Worm (Caenorhabditis elegans) whole organism, L3 larva: ENCODE data around the gene mlc-4.

Experiments
- R02D3.7 ChIP-seq: fragments of 150-350 bp; optimal IDR thresholded peaks from 2 replicates; lab custom pipeline; 2014; ENCODE audit warnings: missing biosample characterization, missing genetic modification characterization
- ZK546.5 ChIP-seq: sonication (generic microtip); optimal IDR thresholded peaks from 2 replicates; lab custom pipeline; 2017; ENCODE audit warnings: missing biosample characterization, missing genetic modification characterization
- ama-1 ChIP-seq: fragments of 150-350 bp; optimal IDR thresholded peaks from 2 replicates; lab custom pipeline; 2018
- ceh-16 ChIP-seq: sonication (generic microtip); optimal IDR thresholded peaks from 2 replicates; lab custom pipeline; 2017; ENCODE audit warnings: missing biosample characterization, missing genetic modification characterization
- ceh-28 ChIP-seq: fragments of 150-350 bp; optimal IDR thresholded peaks from 2 replicates; lab custom pipeline; 2014; ENCODE audit warnings: missing biosample characterization, missing genetic modification reagents, missing genetic modification characterization
- ceh-9 ChIP-seq: sonication (generic microtip); optimal IDR thresholded peaks from 2 replicates; lab custom pipeline; 2018; ENCODE audit warnings: missing biosample characterization, missing genetic modification characterization
- egl-27 ChIP-seq: sonication (generic microtip); optimal IDR thresholded peaks from 4 replicates; lab custom pipeline; 2017; ENCODE audit warnings: missing biosample characterization, missing genetic modification reagents, missing genetic modification characterization
- egl-5 ChIP-seq: fragments of 150-350 bp; optimal IDR thresholded peaks from 2 replicates; lab custom pipeline; 2017; ENCODE audit warnings: missing biosample characterization, missing genetic modification reagents, missing genetic modification characterization, inconsistent platforms
- elt-1 ChIP-seq: fragments of 150-350 bp; optimal IDR thresholded peaks from 2 replicates; lab custom pipeline; 2014; ENCODE audit warnings: missing biosample characterization, missing genetic modification characterization
- elt-2 ChIP-seq: sonication (generic microtip); optimal IDR thresholded peaks from 2 replicates; lab custom pipeline; 2016; ENCODE audit warnings: missing genetic modification reagents, mild to moderate bottlenecking, missing genetic modification characterization, missing compliant biosample characterization
- elt-3 ChIP-seq, 3 experiments: fragments of 150-350 bp in 1 of 3; sonication (generic microtip) in 2 of 3; optimal IDR thresholded peaks; 2 replicates in 2 of 3; 4 replicates in 1 of 3; lab custom pipeline; 2014 to 2017; ENCODE audit warnings: missing biosample characterization in 3 of 3, missing genetic modification characterization in 3 of 3
- eor-1 ChIP-seq, 2 experiments: fragments of 150-350 bp; optimal IDR thresholded peaks; 2 replicates each; lab custom pipeline; 2014 to 2018; ENCODE audit warnings: missing biosample characterization in 2 of 2, missing genetic modification characterization in 2 of 2
- fkh-2 ChIP-seq: fragments of 150-350 bp; optimal IDR thresholded peaks from 2 replicates; lab custom pipeline; 2014; ENCODE audit warnings: missing biosample characterization, missing genetic modification reagents, missing genetic modification characterization
- fos-1 ChIP-seq: fragments of 150-350 bp; optimal IDR thresholded peaks from 2 replicates; lab custom pipeline; 2014; ENCODE audit warnings: missing biosample characterization, missing genetic modification characterization
- hmg-11 ChIP-seq: sonication (generic microtip); optimal IDR thresholded peaks from 2 replicates; lab custom pipeline; 2016; ENCODE audit warnings: missing genetic modification characterization, missing compliant biosample characterization
- jun-1 ChIP-seq: fragments of 150-350 bp; optimal IDR thresholded peaks from 2 replicates; lab custom pipeline; 2014; ENCODE audit warnings: missing biosample characterization, missing genetic modification reagents, missing genetic modification characterization
- lin-15B ChIP-seq: fragments of 150-350 bp; optimal IDR thresholded peaks from 2 replicates; lab custom pipeline; 2014; ENCODE audit warnings: missing biosample characterization, missing genetic modification characterization
- lsy-12 ChIP-seq: sonication (generic microtip); optimal IDR thresholded peaks from 2 replicates; lab custom pipeline; 2016; ENCODE audit warnings: mild to moderate bottlenecking, missing genetic modification characterization, missing compliant biosample characterization
- mdl-1 ChIP-seq: fragments of 150-350 bp; optimal IDR thresholded peaks from 2 replicates; lab custom pipeline; 2014; ENCODE audit warnings: missing biosample characterization, missing genetic modification characterization
- mml-1 ChIP-seq: fragments of 150-350 bp; sonication (generic microtip); optimal IDR thresholded peaks from 3 replicates; lab custom pipeline; 2014; ENCODE audit warnings: missing biosample characterization, missing genetic modification characterization
- nfya-1 ChIP-seq: sonication (generic microtip); optimal IDR thresholded peaks from 2 replicates; lab custom pipeline; 2017; ENCODE audit warnings: missing genetic modification characterization, mild to moderate bottlenecking, missing compliant biosample characterization, antibody characterized with exemption, moderate library complexity; ENCODE audit not compliant: insufficient read depth
- nhr-12 ChIP-seq: fragments of 150-350 bp; optimal IDR thresholded peaks from 2 replicates; lab custom pipeline; 2014; ENCODE audit warnings: missing biosample characterization, missing genetic modification characterization
- nhr-23 ChIP-seq: fragments of 150-350 bp; optimal IDR thresholded peaks from 2 replicates; lab custom pipeline; 2014; ENCODE audit warnings: missing biosample characterization, missing genetic modification reagents, missing genetic modification characterization
- nhr-237 ChIP-seq: fragments of 150-350 bp; optimal IDR thresholded peaks from 2 replicates; lab custom pipeline; 2014; ENCODE audit warnings: missing biosample characterization, missing genetic modification characterization
- nhr-25 ChIP-seq: sonication (generic microtip); optimal IDR thresholded peaks from 2 replicates; lab custom pipeline; 2017; ENCODE audit warnings: missing biosample characterization, missing genetic modification characterization
- nhr-28 ChIP-seq: fragments of 150-350 bp; optimal IDR thresholded peaks from 2 replicates; lab custom pipeline; 2014; ENCODE audit warnings: missing biosample characterization, missing genetic modification characterization
- nhr-43 ChIP-seq: sonication (generic microtip); optimal IDR thresholded peaks from 2 replicates; lab custom pipeline; 2016; ENCODE audit warnings: mild to moderate bottlenecking, missing genetic modification characterization, missing compliant biosample characterization; ENCODE audit not compliant: poor library complexity, severe bottlenecking
- nhr-67 ChIP-seq: fragments of 150-350 bp; optimal IDR thresholded peaks from 2 replicates; lab custom pipeline; 2014; ENCODE audit warnings: missing biosample characterization, missing genetic modification characterization
- nhr-76 ChIP-seq: fragments of 150-350 bp; sonication (generic microtip); optimal IDR thresholded peaks from 5 replicates; lab custom pipeline; 2014; ENCODE audit warnings: missing biosample characterization, missing genetic modification characterization
- nhr-77 ChIP-seq: fragments of 150-350 bp; optimal IDR thresholded peaks from 2 replicates; lab custom pipeline; 2014; ENCODE audit warnings: missing biosample characterization, missing genetic modification characterization
- pha-4 ChIP-seq: fragments of 150-350 bp; optimal IDR thresholded peaks from 2 replicates; lab custom pipeline; 2014; ENCODE audit warnings: missing biosample characterization, missing genetic modification reagents, missing genetic modification characterization
- pqm-1 ChIP-seq: fragments of 150-350 bp; optimal IDR thresholded peaks from 2 replicates; lab custom pipeline; 2017; ENCODE audit warnings: missing biosample characterization, missing genetic modification characterization, inconsistent platforms
- sea-2 ChIP-seq: fragments of 150-350 bp; sonication (generic microtip); optimal IDR thresholded peaks from 4 replicates; lab custom pipeline; 2014; ENCODE audit warnings: missing biosample characterization, missing genetic modification reagents, missing genetic modification characterization
- snpc-4 ChIP-seq: fragments of 150-350 bp; optimal IDR thresholded peaks from 2 replicates; lab custom pipeline; 2014; ENCODE audit warnings: missing biosample characterization, missing genetic modification characterization
- unc-39 ChIP-seq: sonication (generic microtip); optimal IDR thresholded peaks from 4 replicates; lab custom pipeline; 2017; ENCODE audit warnings: missing biosample characterization, missing genetic modification characterization
- unc-62 ChIP-seq: fragments of 150-350 bp; sonication (generic microtip); optimal IDR thresholded peaks from 4 replicates; lab custom pipeline; 2014; ENCODE audit warnings: missing biosample characterization, missing genetic modification reagents, missing genetic modification characterization
- zag-1 ChIP-seq: fragments of 150-350 bp; optimal IDR thresholded peaks from 2 replicates; lab custom pipeline; 2014; ENCODE audit warnings: missing biosample characterization, missing genetic modification characterization
- ztf-11 ChIP-seq: fragments of 150-350 bp; optimal IDR thresholded peaks from 2 replicates; lab custom pipeline; 2014; ENCODE audit warnings: missing biosample characterization, missing genetic modification characterization
- ztf-4 ChIP-seq: fragments of 150-350 bp; optimal IDR thresholded peaks from 2 replicates; lab custom pipeline; 2014; ENCODE audit warnings: missing biosample characterization, missing genetic modification characterization

Gene mlc-4

DNA sequence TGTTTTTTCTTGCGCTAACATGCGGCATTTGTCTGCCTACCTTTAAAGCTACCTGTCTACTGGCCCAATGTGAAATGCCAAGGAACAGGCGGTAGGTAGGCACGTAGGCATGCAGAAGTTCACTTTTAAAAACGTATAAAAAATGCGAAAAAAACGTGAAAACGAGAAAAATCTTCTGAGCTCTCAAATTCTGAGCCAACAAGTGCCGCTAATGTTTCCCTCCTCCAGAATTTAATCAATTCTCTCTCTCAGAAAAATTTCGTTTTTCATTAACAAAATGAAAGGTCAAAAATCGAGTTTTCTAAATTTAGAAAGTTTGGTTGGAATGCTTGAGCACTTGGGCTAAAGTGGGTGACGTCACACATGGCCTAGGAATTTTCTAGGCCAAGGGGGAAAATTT lies 11.1 kb downstream of the mlc-4 start:
- TF ChIP-seq ceh-16 (tag; lab: Kevin White, UChicago) (no peak), unc-39 (tag; lab: Kevin White, UChicago) (no peak), mdl-1 (tag; lab: Kevin White, UChicago) (no peak), nhr-76 (tag; lab: Kevin White, UChicago) (no peak), jun-1 (no peak), lin-15B (tag; lab: Kevin White, UChicago) (no peak), snpc-4 (tag; lab: Kevin White, UChicago) (no peak), nhr-237 (no peak), fos-1 (tag; lab: Kevin White, UChicago) (no peak), hmg-11 (no peak), ceh-9 (tag; lab: Kevin White, UChicago) (no peak), eor-1 (tag; optimal IDR thresholded peaks at IDR 0.05; lab: Kevin White, UChicago) (no peak), mml-1 (no peak), nhr-28 (no peak), lsy-12 (tag; lab: Kevin White, UChicago) (no peak), egl-27 (no peak)

DNA sequence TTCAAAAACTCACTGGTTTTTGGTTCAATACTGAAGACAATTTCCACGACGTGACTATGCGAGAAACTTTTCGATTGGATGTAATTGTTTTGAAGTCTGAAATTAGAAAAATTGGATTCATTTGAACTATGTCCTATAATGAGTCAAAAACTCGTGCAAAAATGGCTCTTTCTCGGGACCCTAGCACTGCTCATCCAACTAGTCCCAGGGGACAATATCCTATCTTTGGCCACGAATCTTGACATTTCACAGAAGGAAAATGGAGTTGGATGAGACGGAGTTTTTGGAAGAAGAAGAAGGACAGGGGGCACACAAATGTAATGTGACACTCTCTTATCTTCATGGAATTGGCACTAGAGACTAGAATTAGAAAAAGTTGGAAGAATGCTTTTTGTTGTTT lies 11.7 kb downstream of the mlc-4 start:
- TF ChIP-seq elt-1 (tag; lab: Kevin White, UChicago) (peak; percentile 9), fkh-2 (tag; lab: Kevin White, UChicago) (no peak)
- TF ChIP-seq, all 47 proteins: peak for 1

DNA sequence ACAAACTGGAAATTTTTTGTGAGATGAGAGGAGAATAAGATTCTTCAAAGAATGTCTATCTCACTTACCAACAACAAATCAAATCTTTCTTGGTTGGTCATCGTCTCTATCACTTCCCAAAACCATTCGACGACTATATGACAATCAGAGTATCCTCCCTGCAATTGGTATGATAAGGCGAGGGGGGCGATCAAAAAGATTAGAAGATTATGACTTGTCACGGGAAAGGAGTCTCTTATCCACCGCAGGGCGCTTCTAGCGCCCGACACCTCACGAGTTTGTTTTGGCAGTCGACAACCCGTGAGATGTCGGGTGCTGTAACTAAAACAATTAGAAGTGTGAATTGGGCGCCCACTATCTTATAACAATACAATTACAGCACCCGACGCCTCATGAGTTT lies 15.9 kb downstream of the mlc-4 start:
- peak; percentile 7 for TF ChIP-seq R02D3.7 (tag; lab: Kevin White, UChicago)
- no peak for TF ChIP-seq nhr-67 (tag; lab: Kevin White, UChicago)
- TF ChIP-seq pha-4 (tag; lab: Kevin White, UChicago): no peak
- TF ChIP-seq egl-5 (tag; lab: Kevin White, UChicago): no peak
- TF ChIP-seq elt-3 (tag; optimal IDR thresholded peaks at IDR 0.05; lab: Kevin White, UChicago): peak in 2 of 3 experiments; percentile 44 to 86
- TF ChIP-seq nhr-25 (tag; lab: Kevin White, UChicago): peak; percentile 0
- TF ChIP-seq nhr-77 (tag; lab: Kevin White, UChicago): no peak
- TF ChIP-seq ceh-16 (tag; lab: Kevin White, UChicago): no peak
- TF ChIP-seq unc-39 (tag; lab: Kevin White, UChicago): no peak
- TF ChIP-seq snpc-4 (tag; lab: Kevin White, UChicago): peak; percentile 96
- TF ChIP-seq ztf-4: no peak
- no peak for TF ChIP-seq sea-2
- no peak for TF ChIP-seq elt-1 (tag; lab: Kevin White, UChicago)
- no peak for TF ChIP-seq fos-1 (tag; lab: Kevin White, UChicago)
- TF ChIP-seq nhr-43: peak; percentile 17
- no peak for TF ChIP-seq nhr-12 (tag; lab: Kevin White, UChicago)

DNA sequence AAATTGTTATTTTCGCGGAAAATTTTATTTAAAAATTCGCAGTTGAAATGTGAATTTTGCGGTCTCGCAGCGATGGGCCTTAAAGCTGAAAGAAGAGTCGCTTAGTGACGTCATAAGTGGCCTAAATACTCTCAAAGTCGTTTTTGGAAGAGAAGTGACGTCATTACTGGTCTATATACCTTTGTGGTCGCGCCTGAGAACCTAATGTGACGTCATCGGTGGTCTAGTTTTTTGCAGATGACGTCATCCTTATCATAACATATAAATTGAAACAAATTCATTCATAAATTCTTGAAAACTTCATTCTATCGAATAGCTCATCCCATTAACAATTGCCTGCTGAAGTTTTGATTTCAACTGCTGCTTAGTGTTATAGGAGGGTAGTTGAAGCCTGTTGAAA lies 16.5 kb downstream of the mlc-4 start:
- TF ChIP-seq nhr-23 (tag; lab: Kevin White, UChicago): no peak
- no peak for TF ChIP-seq ceh-28 (tag; lab: Kevin White, UChicago)
- TF ChIP-seq sea-2: no peak
- TF ChIP-seq pha-4 (tag; lab: Kevin White, UChicago): no peak
- no peak for TF ChIP-seq fkh-2 (tag; lab: Kevin White, UChicago)
- no peak for TF ChIP-seq snpc-4 (tag; lab: Kevin White, UChicago)
- no peak for TF ChIP-seq unc-62
- TF ChIP-seq mdl-1 (tag; lab: Kevin White, UChicago): no peak
- TF ChIP-seq ztf-11: no peak
- TF ChIP-seq nhr-67 (tag; lab: Kevin White, UChicago): no peak
- TF ChIP-seq lin-15B (tag; lab: Kevin White, UChicago): no peak
- no peak for TF ChIP-seq nhr-237
- TF ChIP-seq nhr-28: no peak
- TF ChIP-seq eor-1 (tag; optimal IDR thresholded peaks at IDR 0.05; lab: Kevin White, UChicago): no peak
- TF ChIP-seq jun-1: no peak
- no peak for TF ChIP-seq zag-1 (tag; lab: Kevin White, UChicago)
- no peak for TF ChIP-seq ama-1
- TF ChIP-seq mml-1: no peak
- no peak for TF ChIP-seq ZK546.5 (tag; lab: Kevin White, UChicago)
- no peak for TF ChIP-seq egl-5 (tag; lab: Kevin White, UChicago)

DNA sequence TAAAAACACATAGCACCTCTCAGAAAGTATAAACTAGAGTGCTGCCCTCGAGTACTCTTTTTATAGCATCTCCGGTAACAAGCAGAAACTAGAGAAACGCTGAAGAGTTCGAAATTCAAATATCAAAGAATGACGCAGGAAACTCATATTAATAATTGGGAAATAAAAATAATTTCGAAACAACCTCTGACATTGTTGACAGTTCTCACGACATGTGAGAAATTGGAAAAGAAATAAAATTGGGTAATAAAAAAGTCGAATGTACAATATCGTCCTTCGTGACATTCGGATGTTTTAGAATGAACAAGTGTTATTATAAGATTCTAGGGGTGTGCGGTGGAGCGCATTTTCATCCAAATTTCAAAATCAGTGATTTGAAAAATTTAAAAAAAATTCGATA lies 21.3 kb downstream of the mlc-4 start:
- TF ChIP-seq elt-2 (tag; lab: Kevin White, UChicago) (peak; percentile 16), nfya-1 (tag; lab: Kevin White, UChicago) (no peak), unc-62 (no peak), pqm-1 (tag; lab: Kevin White, UChicago) (no peak), hmg-11 (no peak), ceh-16 (tag; lab: Kevin White, UChicago) (no peak)
